Fruit fly (Drosophila melanogaster): Measurements from ENCODE around the gene CG14367.

The CG14367 gene

dm6 chr3R:13728897-13729296 lies 35.0 kb downstream of the CG14367 start:
- no peak for TF ChIP-seq Mio (GFP tag; optimal IDR thresholded peaks at IDR 0.05)
- TF ChIP-seq Sp1 (GFP tag; optimal IDR thresholded peaks at IDR 0.05), result no peak
- no peak for TF ChIP-seq Rel (GFP tag; optimal IDR thresholded peaks at IDR 0.05)
- no peak for TF ChIP-seq Rel (tag; optimal IDR thresholded peaks at IDR 0.05)
- TF ChIP-seq Myc (optimal IDR thresholded peaks at IDR 0.05), result no peak
- no peak for TF ChIP-seq CrebA (GFP tag; optimal IDR thresholded peaks at IDR 0.05; ENCODE audit: borderline replicate concordance)
- TF ChIP-seq psq (GFP tag; optimal IDR thresholded peaks at IDR 0.05), result no peak
- TF ChIP-seq N (GFP tag; optimal IDR thresholded peaks at IDR 0.05), result no peak
- TF ChIP-seq ey (GFP tag; optimal IDR thresholded peaks at IDR 0.05), result no peak
- TF ChIP-seq lola (GFP tag; optimal IDR thresholded peaks at IDR 0.05), result no peak
- no peak for TF ChIP-seq dmrt93B (GFP tag; optimal IDR thresholded peaks at IDR 0.05)
- no peak for TF ChIP-seq dsf (GFP tag; optimal IDR thresholded peaks at IDR 0.05; ENCODE audit: borderline replicate concordance)
- TF ChIP-seq fru (GFP tag; optimal IDR thresholded peaks at IDR 0.05), result no peak
- no peak for TF ChIP-seq Hnf4 (GFP tag; optimal IDR thresholded peaks at IDR 0.05)

- TF ChIP-seq Jra (GFP tag; optimal IDR thresholded peaks at IDR 0.05) (no peak), CG9705 (GFP tag; optimal IDR thresholded peaks at IDR 0.05) (no peak), OdsH (GFP tag; optimal IDR thresholded peaks at IDR 0.05) (no peak), Dif (GFP tag; optimal IDR thresholded peaks at IDR 0.05; ENCODE audit: partially characterized antibody) (no peak)
Measured at dm6 chr3R:13730005-13730404, 36.2 kb downstream of the CG14367 start.

dm6 chr3R:13735304-13735898 lies 41.5 kb downstream of the CG14367 start:
- TF ChIP-seq ey (GFP tag; optimal IDR thresholded peaks at IDR 0.05), result no peak
- TF ChIP-seq Hr83 (GFP tag; optimal IDR thresholded peaks at IDR 0.05; ENCODE audit: poor library complexity, severe bottlenecking), result no peak
- TF ChIP-seq rgr (GFP tag; optimal IDR thresholded peaks at IDR 0.05), result no peak
- no peak for TF ChIP-seq N (GFP tag; optimal IDR thresholded peaks at IDR 0.05)
- TF ChIP-seq Hnf4 (GFP tag; optimal IDR thresholded peaks at IDR 0.05), result no peak
- no peak for TF ChIP-seq Hr78 (GFP tag; optimal IDR thresholded peaks at IDR 0.05)
- no peak for TF ChIP-seq woc (GFP tag; optimal IDR thresholded peaks at IDR 0.05)
- TF ChIP-seq OdsH (GFP tag; optimal IDR thresholded peaks at IDR 0.05), result no peak
- TF ChIP-seq foxo (GFP tag; optimal IDR thresholded peaks at IDR 0.05), result no peak
- TF ChIP-seq Myc (optimal IDR thresholded peaks at IDR 0.05), result no peak
- no peak for TF ChIP-seq pan (optimal IDR thresholded peaks at IDR 0.05)
- TF ChIP-seq Dfd (GFP tag; optimal IDR thresholded peaks at IDR 0.05), result no peak
- no peak for TF ChIP-seq CrebA (GFP tag; optimal IDR thresholded peaks at IDR 0.05; ENCODE audit: borderline replicate concordance)
- no peak for TF ChIP-seq HLH106 (tag; optimal IDR thresholded peaks at IDR 0.05)
- TF ChIP-seq brk (GFP tag; optimal IDR thresholded peaks at IDR 0.05), result no peak
- no peak for TF ChIP-seq fru (GFP tag; optimal IDR thresholded peaks at IDR 0.05)
- no peak for TF ChIP-seq Sp1 (GFP tag; optimal IDR thresholded peaks at IDR 0.05)
- no peak for TF ChIP-seq dl (GFP tag; optimal IDR thresholded peaks at IDR 0.05; ENCODE audit: insufficient read depth in 1 of 2, partially characterized antibody in 2 of 2)
